Worm (Caenorhabditis elegans) whole organism, L4 larva: ENCODE data around the gene srbc-9.

ENCODE experiments used
- daf-8 ChIP-seq: fragments of 200-800 bp; sonication (Bioruptor generic); IDR thresholded peaks from 2 replicates; pipeline ENCODE4 v1.3.6; 2022; ENCODE audit warnings: missing genetic modification characterization, missing compliant biosample characterization
- dmd-9 ChIP-seq: fragments of 200-800 bp; sonication (Bioruptor generic); IDR thresholded peaks from 2 replicates; pipeline ENCODE4 v1.3.6; 2022; ENCODE audit warnings: missing genetic modification reagents, missing genetic modification characterization, missing compliant biosample characterization
- jun-1 ChIP-seq: fragments of 150-350 bp; optimal IDR thresholded peaks from 2 replicates; lab custom pipeline; 2014; ENCODE audit warnings: missing biosample characterization, missing genetic modification reagents, missing genetic modification characterization
- lin-39 ChIP-seq: fragments of 150-350 bp; optimal IDR thresholded peaks from 2 replicates; lab custom pipeline; 2014; ENCODE audit warnings: missing biosample characterization, missing genetic modification reagents, missing genetic modification characterization
- snpc-4 ChIP-seq: fragments of 150-350 bp; optimal IDR thresholded peaks from 2 replicates; lab custom pipeline; 2014; ENCODE audit warnings: missing biosample characterization, missing genetic modification characterization

ce11 chrV:7454236-7454635, 36.0 kb downstream of the srbc-9 start, which contains the start of gene try-8:
- TF ChIP-seq snpc-4 (tag; lab: Kevin White, UChicago) (no peak), daf-8 (GFP tag; lab: Robert Waterston, UW) (no peak), lin-39 (no peak), jun-1 (tag; lab: Kevin White, UChicago) (no peak), dmd-9 (no peak)
